Fruit fly (Drosophila melanogaster): ENCODE results near the gene MED27.

dm6 chr3R:5611167-5611566, 43.8 kb upstream of the MED27 start:
- TF ChIP-seq psq (optimal IDR thresholded peaks at IDR 0.05) (no peak), usp (GFP tag; optimal IDR thresholded peaks at IDR 0.05) (no peak), CG8478 (optimal IDR thresholded peaks at IDR 0.05) (no peak), EcR (GFP tag; optimal IDR thresholded peaks at IDR 0.05) (no peak), pan (optimal IDR thresholded peaks at IDR 0.05) (no peak), Dll (optimal IDR thresholded peaks at IDR 0.05) (no peak)
